Fruit fly (Drosophila melanogaster) whole organism, prepupa: ENCODE results near the gene D19B.
A peak's percentile ranks its signal among the peaks of the same experiment; 100 is the strongest.
"Not testable (repeated sequence)": the region's sequence is repeated elsewhere in the genome, so short reads cannot be mapped to it uniquely, and the experiment has no call there.

Experiments used
- CG10631 ChIP-seq: fragments of 200-800 bp; sonication (Bioruptor generic); optimal IDR thresholded peaks from 2 replicates; lab custom pipeline; 2016; ENCODE audit warnings: missing biosample characterization, missing genetic modification characterization
- CG11762 ChIP-seq: fragments of 200-800 bp; sonication (Bioruptor generic); optimal IDR thresholded peaks from 3 replicates; lab custom pipeline; 2016; ENCODE audit warnings: missing biosample characterization, missing genetic modification characterization; ENCODE audit not compliant: insufficient read depth
- CG1621 ChIP-seq: fragments of 200-800 bp; sonication (Bioruptor generic); optimal IDR thresholded peaks from 3 replicates; lab custom pipeline; 2018; ENCODE audit warnings: missing biosample characterization, mild to moderate bottlenecking, missing genetic modification characterization
- CG16779 ChIP-seq: fragments of 200-800 bp; sonication (Bioruptor generic); optimal IDR thresholded peaks from 3 replicates; lab custom pipeline; 2017; ENCODE audit warnings: missing biosample characterization, mild to moderate bottlenecking, missing genetic modification characterization
- CG3032 ChIP-seq: fragments of 200-800 bp; optimal IDR thresholded peaks from 2 replicates; lab custom pipeline; 2019; ENCODE audit warnings: missing biosample characterization, mild to moderate bottlenecking, missing genetic modification characterization, moderate library complexity
- CG31627 ChIP-seq: fragments of 200-800 bp; sonication (Bioruptor generic); optimal IDR thresholded peaks from 3 replicates; lab custom pipeline; 2016; ENCODE audit warnings: missing biosample characterization, missing genetic modification characterization
- CG32006 ChIP-seq: fragments of 200-800 bp; sonication (Bioruptor generic); optimal IDR thresholded peaks from 3 replicates; lab custom pipeline; 2017; ENCODE audit warnings: missing biosample characterization, mild to moderate bottlenecking, missing genetic modification characterization
- CG34406 ChIP-seq: fragments of 200-800 bp; sonication (Bioruptor generic); optimal IDR thresholded peaks from 3 replicates; lab custom pipeline; 2016; ENCODE audit warnings: missing biosample characterization, missing genetic modification characterization
- CG3919 ChIP-seq: fragments of 200-800 bp; sonication (Bioruptor generic); optimal IDR thresholded peaks from 3 replicates; lab custom pipeline; 2016; ENCODE audit warnings: missing biosample characterization, missing genetic modification characterization
- CG6163 ChIP-seq: fragments of 200-800 bp; sonication (Bioruptor generic); IDR thresholded peaks from 3 replicates; pipeline ENCODE4 v1.3.6; 2022; ENCODE audit warnings: missing biosample characterization, missing genetic modification characterization
- CG6792 ChIP-seq: fragments of 200-800 bp; sonication (Bioruptor generic); optimal IDR thresholded peaks from 3 replicates; lab custom pipeline; 2016; ENCODE audit warnings: missing biosample characterization, missing genetic modification characterization
- CG8119 ChIP-seq: fragments of 200-800 bp; sonication (Bioruptor generic); IDR thresholded peaks from 3 replicates; pipeline ENCODE4 v1.3.6; 2022; ENCODE audit warnings: missing biosample characterization, missing genetic modification characterization
- CG9139 ChIP-seq: fragments of 200-800 bp; sonication (Bioruptor generic); optimal IDR thresholded peaks from 3 replicates; lab custom pipeline; 2017; ENCODE audit warnings: missing biosample characterization, mild to moderate bottlenecking, missing genetic modification characterization
- Eip78C ChIP-seq: fragments of 200-800 bp; sonication (Bioruptor generic); peaks from one replicate; lab custom pipeline; 2016; ENCODE audit warnings: missing biosample characterization, missing genetic modification characterization
- Eip93F ChIP-seq: fragments of 200-800 bp; sonication (Bioruptor generic); optimal IDR thresholded peaks from 2 replicates; lab custom pipeline; 2016; ENCODE audit warnings: missing biosample characterization, mild to moderate bottlenecking, missing genetic modification characterization
- Ets21C ChIP-seq: fragments of 200-800 bp; sonication (Bioruptor generic); optimal IDR thresholded peaks from 3 replicates; lab custom pipeline; 2016; ENCODE audit warnings: missing biosample characterization, missing genetic modification characterization
- Hr38 ChIP-seq: sonication (Bioruptor generic); optimal IDR thresholded peaks from 2 replicates; lab custom pipeline; 2016; ENCODE audit warnings: missing biosample characterization, missing genetic modification characterization
- Hr39 ChIP-seq: fragments of 200-800 bp; sonication (Bioruptor generic); optimal IDR thresholded peaks from 2 replicates; lab custom pipeline; 2016; ENCODE audit warnings: missing biosample characterization, missing genetic modification characterization
- OdsH ChIP-seq: fragments of 200-800 bp; sonication (Bioruptor generic); optimal IDR thresholded peaks from 3 replicates; lab custom pipeline; 2016; ENCODE audit warnings: missing biosample characterization, missing genetic modification characterization
- Sox102F ChIP-seq: fragments of 200-800 bp; sonication (Bioruptor generic); optimal IDR thresholded peaks from 2 replicates; lab custom pipeline; 2016; ENCODE audit warnings: missing biosample characterization, mild to moderate bottlenecking, missing genetic modification characterization
- achi ChIP-seq: fragments of 200-800 bp; sonication (Bioruptor generic); optimal IDR thresholded peaks from 3 replicates; lab custom pipeline; 2016; ENCODE audit warnings: missing biosample characterization, missing genetic modification characterization
- dac ChIP-seq: fragments of 200-800 bp; sonication (Bioruptor generic); optimal IDR thresholded peaks from 2 replicates; lab custom pipeline; 2017; ENCODE audit warnings: missing biosample characterization, mild to moderate bottlenecking, missing genetic modification characterization
- dsx ChIP-seq: fragments of 200-800 bp; optimal IDR thresholded peaks from 3 replicates; lab custom pipeline; 2019; ENCODE audit warnings: missing biosample characterization, mild to moderate bottlenecking, missing genetic modification characterization, moderate library complexity; ENCODE audit not compliant: poor library complexity, severe bottlenecking
- esn ChIP-seq: fragments of 200-800 bp; sonication (Bioruptor generic); optimal IDR thresholded peaks from 2 replicates; lab custom pipeline; 2016; ENCODE audit warnings: missing biosample characterization, mild to moderate bottlenecking, missing genetic modification characterization, moderate library complexity
- fd85E ChIP-seq: fragments of 200-800 bp; sonication (Bioruptor generic); optimal IDR thresholded peaks from 3 replicates; lab custom pipeline; 2016; ENCODE audit warnings: missing biosample characterization, missing genetic modification characterization
- net ChIP-seq: fragments of 200-800 bp; sonication (Bioruptor generic); optimal IDR thresholded peaks from 3 replicates; lab custom pipeline; 2016; ENCODE audit warnings: missing biosample characterization, missing genetic modification characterization
- salr ChIP-seq, 2 experiments: fragments of 200-800 bp; sonication (Bioruptor generic); optimal IDR thresholded peaks; 3 replicates each; lab custom pipeline; 2016 to 2018; ENCODE audit warnings: missing biosample characterization in 2 of 2, missing genetic modification characterization in 2 of 2, mild to moderate bottlenecking in 1 of 2
- spab ChIP-seq: fragments of 200-800 bp; sonication (Bioruptor generic); optimal IDR thresholded peaks from 2 replicates; lab custom pipeline; 2017; ENCODE audit warnings: missing biosample characterization, mild to moderate bottlenecking, missing genetic modification characterization, missing genetic modification reagents
- topi ChIP-seq: fragments of 200-800 bp; sonication (Bioruptor generic); optimal IDR thresholded peaks from 3 replicates; lab custom pipeline; 2016; ENCODE audit warnings: missing biosample characterization, missing genetic modification characterization
- vri ChIP-seq: fragments of 200-800 bp; sonication (Bioruptor generic); optimal IDR thresholded peaks from 3 replicates; lab custom pipeline; 2016; ENCODE audit warnings: missing biosample characterization, mild to moderate bottlenecking, missing genetic modification characterization

Gene D19B

DNA sequence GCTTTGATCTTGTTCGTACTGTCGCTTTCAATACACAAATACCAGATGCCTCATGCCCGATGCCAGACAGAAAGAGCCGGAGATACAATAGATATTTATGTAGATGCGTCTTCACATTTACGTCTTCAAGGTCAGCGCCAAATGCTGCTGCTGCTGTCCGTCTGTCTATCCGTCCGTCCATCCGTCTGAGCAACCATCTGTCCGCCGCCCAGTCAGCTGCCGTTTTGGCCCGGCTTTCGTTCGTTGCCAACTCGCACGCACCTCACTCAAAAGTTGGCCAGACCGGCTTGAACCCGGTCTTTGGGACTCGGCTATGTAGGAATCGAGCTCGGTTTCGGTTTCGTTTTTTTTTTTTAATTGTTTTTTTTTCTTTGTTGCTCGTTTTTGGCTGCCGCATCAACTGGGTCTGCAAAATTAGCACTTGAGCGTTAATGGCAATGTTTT lies 29.7 kb downstream of the D19B start (continued):
- TF ChIP-seq CG16779 (tag; lab: Kevin White, UChicago) (peak; percentile 63), CG8119 (peak; percentile 77), achi (no peak), CG6163 (GFP tag; lab: Robert Waterston, UW) (peak; percentile 82), CG3032 (peak; percentile 42), spab (peak; percentile 57), Hr39 (GFP tag; lab: Kevin White, UChicago) (no peak), Sox102F (GFP tag; lab: Kevin White, UChicago) (no peak), esn (no peak), CG6792 (GFP tag; lab: Kevin White, UChicago) (peak; percentile 12), net (GFP tag; lab: Kevin White, UChicago) (peak; percentile 59), CG32006 (no peak)

dm6 chr3L:6152531-6152930 lies 32.2 kb downstream of the D19B start, which contains the start of gene Acp65Aa:
Gene Acp65Aa (minus strand): TSS chr3L:6152745.
- TF ChIP-seq spab, result no peak
- TF ChIP-seq Eip78C (GFP tag; lab: Kevin White, UChicago), result no peak
- TF ChIP-seq Eip93F, result no peak
- TF ChIP-seq dac, result no peak
- no peak for TF ChIP-seq CG6792 (GFP tag; lab: Kevin White, UChicago)
- no peak for TF ChIP-seq OdsH (GFP tag; lab: Kevin White, UChicago)
- TF ChIP-seq dsx, result no peak
- TF ChIP-seq Hr38 (GFP tag; lab: Kevin White, UChicago), result no peak
- no peak for TF ChIP-seq vri (GFP tag; lab: Kevin White, UChicago)
- TF ChIP-seq Sox102F (GFP tag; lab: Kevin White, UChicago), result no peak
- TF ChIP-seq salr (GFP tag; optimal IDR thresholded peaks at IDR 0.05; lab: Kevin White, UChicago), result no peak
- TF ChIP-seq CG10631 (GFP tag; lab: Kevin White, UChicago), result no peak
- TF ChIP-seq CG11762 (GFP tag; lab: Kevin White, UChicago), result no peak
- TF ChIP-seq CG1621 (tag; lab: Kevin White, UChicago), result no peak
- no peak for TF ChIP-seq CG9139 (GFP tag; lab: Kevin White, UChicago)
- TF ChIP-seq Ets21C (GFP tag; lab: Kevin White, UChicago), result no peak
- TF ChIP-seq Hr39 (GFP tag; lab: Kevin White, UChicago), result no peak
- no peak for TF ChIP-seq fd85E (GFP tag; lab: Kevin White, UChicago)
- no peak for TF ChIP-seq CG16779 (tag; lab: Kevin White, UChicago)

DNA sequence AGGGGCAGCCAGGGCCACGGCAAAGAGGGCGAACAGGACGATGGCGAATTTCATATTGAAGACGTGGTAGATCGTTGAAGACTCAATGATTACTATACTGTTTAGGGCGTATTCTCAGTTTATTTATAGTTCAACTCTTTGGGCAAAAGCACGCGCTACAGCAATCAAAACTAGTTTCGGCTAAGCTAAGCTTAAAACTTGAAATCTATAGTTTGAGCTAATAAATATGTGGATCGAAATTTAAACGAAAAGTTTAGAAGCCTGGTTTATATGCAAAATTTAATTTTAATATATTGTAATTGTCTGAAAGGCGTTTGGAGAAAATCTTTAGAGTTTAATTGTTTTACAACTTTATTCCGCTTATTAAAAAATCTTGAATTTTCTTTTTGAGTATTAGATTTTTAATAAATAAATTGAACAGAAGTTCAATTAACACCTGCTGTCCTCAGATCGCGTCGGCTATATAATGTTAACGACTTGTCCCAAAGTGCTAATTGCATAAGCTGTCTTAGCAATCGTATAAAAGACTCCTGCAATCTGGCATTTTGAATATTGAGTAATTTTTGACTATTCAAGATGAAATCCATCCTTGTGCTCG lies 33.9 kb downstream of the D19B start, which contains the start of the genes Cpr65Ax2 and Lcp65Aa:
Gene Cpr65Ax2 (minus strand): TSS at position 101 of the 598 bp plus-strand sequence.
Gene Lcp65Aa (plus strand): TSS at position 548 of the 598 bp plus-strand sequence.
- not testable (repeated sequence) for TF ChIP-seq CG3032; achi; CG34406 (GFP tag; lab: Kevin White, UChicago)

dm6 chr3L:6149248-6149647 lies 35.5 kb downstream of the D19B start, which contains the start of gene Lcp65Ab1:
Gene Lcp65Ab1 (plus strand): TSS chr3L:6149548.
- not testable (repeated sequence) for TF ChIP-seq achi; CG3919 (GFP tag; lab: Kevin White, UChicago); CG32006

DNA sequence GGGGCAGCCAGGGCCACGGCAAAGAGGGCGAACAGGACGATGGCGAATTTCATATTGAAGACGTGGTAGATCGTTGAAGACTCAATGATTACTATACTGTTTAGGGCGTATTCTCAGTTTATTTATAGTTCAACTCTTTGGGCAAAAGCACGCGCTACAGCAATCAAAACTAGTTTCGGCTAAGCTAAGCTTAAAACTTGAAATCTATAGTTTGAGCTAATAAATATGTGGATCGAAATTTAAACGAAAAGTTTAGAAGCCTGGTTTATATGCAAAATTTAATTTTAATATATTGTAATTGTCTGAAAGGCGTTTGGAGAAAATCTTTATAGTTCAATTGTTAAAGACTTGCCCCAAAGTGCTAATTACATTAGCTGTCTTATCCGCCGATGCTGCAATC lies 36.8 kb downstream of the D19B start, which contains the start of gene Cpr65Ax1:
Gene Cpr65Ax1 (minus strand): TSS at position 101 of the 400 bp plus-strand sequence.
- TF ChIP-seq topi (GFP tag; lab: Kevin White, UChicago); CG3032; CG31627 (GFP tag; lab: Kevin White, UChicago): not testable (repeated sequence)
- TF ChIP-seq, all 60 proteins: peak for 0; not testable (repeated sequence) for 60
